Fruit fly (Drosophila melanogaster): ENCODE measurements around the gene Oga.

Oga gene

dm6 chr3R:21214693-21215145 lies 4.2 kb upstream of the Oga start, which contains the start of gene Ddrgk1:
TSS of gene Ddrgk1 (plus strand) at chr3R:21215079.
- no peak for TF ChIP-seq dan (GFP tag; IDR thresholded peaks at IDR 0.05)
- TF ChIP-seq tll (GFP tag; optimal IDR thresholded peaks at IDR 0.05): peak; percentile 67 to 72
- peak; percentile 37 for TF ChIP-seq tx (GFP tag; optimal IDR thresholded peaks at IDR 0.05)
- TF ChIP-seq slbo (GFP tag; IDR thresholded peaks at IDR 0.05): peak; percentile 43; the same call in 1 of the 2 replicates
- TF ChIP-seq CG10267 (tag; optimal IDR thresholded peaks at IDR 0.05): peak; percentile 18
- TF ChIP-seq vvl (GFP tag; IDR thresholded peaks at IDR 0.05): 0 out of 2 replicates have a peak, but pooled peaks have one; percentile 10
- TF ChIP-seq slp2 (GFP tag; optimal IDR thresholded peaks at IDR 0.05): no peak
- peak; percentile 90 for TF ChIP-seq sens (GFP tag)
- no peak for TF ChIP-seq ac (GFP tag; optimal IDR thresholded peaks at IDR 0.05)
- TF ChIP-seq CG30403 (GFP tag; optimal IDR thresholded peaks at IDR 0.05): peak; percentile 42
- TF ChIP-seq grau (tag; optimal IDR thresholded peaks at IDR 0.05): peak; percentile 30
- TF ChIP-seq H2.0 (GFP tag; IDR thresholded peaks at IDR 0.05): no peak
- 0 out of 3 replicates have a peak, but pooled peaks have one; percentile 6 for TF ChIP-seq CG11456 (GFP tag; IDR thresholded peaks at IDR 0.05)
- peak; percentile 67 for TF ChIP-seq CG8290 (GFP tag; optimal IDR thresholded peaks at IDR 0.05)
- TF ChIP-seq CG8290 (tag; optimal IDR thresholded peaks at IDR 0.05): no peak
- TF ChIP-seq CG14050 (GFP tag; IDR thresholded peaks at IDR 0.05): no peak
- peak; percentile 31 for TF ChIP-seq HmgZ (tag; optimal IDR thresholded peaks at IDR 0.05)
- no peak for TF ChIP-seq CG1832 (GFP tag; optimal IDR thresholded peaks at IDR 0.05)
- peak; percentile 59 to 88 for TF ChIP-seq crp (GFP tag; optimal IDR thresholded peaks at IDR 0.05)
- TF ChIP-seq sqz (GFP tag; optimal IDR thresholded peaks at IDR 0.05): no peak
- TF ChIP-seq Vsx1 (GFP tag; optimal IDR thresholded peaks at IDR 0.05): no peak
- TF ChIP-seq pum (GFP tag; optimal IDR thresholded peaks at IDR 0.05): peak; percentile 34
- peak; percentile 31 for TF ChIP-seq mam (GFP tag; optimal IDR thresholded peaks at IDR 0.05)
- 0 out of 2 replicates have a peak, but pooled peaks have one; percentile 24 for TF ChIP-seq sob (GFP tag; IDR thresholded peaks at IDR 0.05)
- TF ChIP-seq YL-1 (GFP tag; optimal IDR thresholded peaks at IDR 0.05): peak; percentile 30
- peak; percentile 81 for TF ChIP-seq Med (GFP tag)
- peak; percentile 26 for TF ChIP-seq CG12659 (GFP tag; optimal IDR thresholded peaks at IDR 0.05)
- TF ChIP-seq lilli (GFP tag; optimal IDR thresholded peaks at IDR 0.05): peak; percentile 53
- TF ChIP-seq CG34422 (GFP tag; IDR thresholded peaks at IDR 0.05): peak; percentile 57; the same call in 1 of the 3 replicates
- TF ChIP-seq gsb (GFP tag; IDR thresholded peaks at IDR 0.05): no peak
- peak; percentile 11 for TF ChIP-seq CG13424 (tag; optimal IDR thresholded peaks at IDR 0.05)
- no peak for TF ChIP-seq CG13296 (GFP tag; optimal IDR thresholded peaks at IDR 0.05)
- no peak for TF ChIP-seq bbx (GFP tag; IDR thresholded peaks at IDR 0.05; ENCODE audit: partially characterized antibody)
- TF ChIP-seq sna (GFP tag; IDR thresholded peaks at IDR 0.05; ENCODE audit: partially characterized antibody): no peak
- no peak for TF ChIP-seq HLH3B (GFP tag; IDR thresholded peaks at IDR 0.05)
- TF ChIP-seq tna (GFP tag; IDR thresholded peaks at IDR 0.05; ENCODE audit: partially characterized antibody): no peak
- TF ChIP-seq MBD-R2 (GFP tag; IDR thresholded peaks at IDR 0.05): peak; percentile 93
- no peak for TF ChIP-seq ATbp (GFP tag; optimal IDR thresholded peaks at IDR 0.05)
- no peak for TF ChIP-seq scrt (GFP tag; optimal IDR thresholded peaks at IDR 0.05)
- TF ChIP-seq CG5953 (GFP tag; IDR thresholded peaks at IDR 0.05): no peak
- peak; percentile 99 for TF ChIP-seq Meics (GFP tag; optimal IDR thresholded peaks at IDR 0.05)
- TF ChIP-seq schlank (tag; optimal IDR thresholded peaks at IDR 0.05): no peak
- peak; percentile 18 for TF ChIP-seq CoRest (tag; optimal IDR thresholded peaks at IDR 0.05)
- peak; percentile 6 for TF ChIP-seq Chrac-16 (GFP tag; optimal IDR thresholded peaks at IDR 0.05)
- no peak for TF ChIP-seq CG4820 (GFP tag; optimal IDR thresholded peaks at IDR 0.05)
- TF ChIP-seq CG9727 (GFP tag; optimal IDR thresholded peaks at IDR 0.05): peak; percentile 26
- TF ChIP-seq stwl (tag; optimal IDR thresholded peaks at IDR 0.05): peak; percentile 10
- peak; percentile 13 for TF ChIP-seq CG1233 (GFP tag; optimal IDR thresholded peaks at IDR 0.05)
- TF ChIP-seq CG11723 (GFP tag; optimal IDR thresholded peaks at IDR 0.05): no peak
- TF ChIP-seq D (optimal IDR thresholded peaks at IDR 0.05): no peak
- TF ChIP-seq D (GFP tag; optimal IDR thresholded peaks at IDR 0.05): no peak
